Worm (Caenorhabditis elegans) whole organism, L2 larva: Measurements from ENCODE around the gene F23F1.6.

ENCODE experiments used
- C34F6.9 ChIP-seq: fragments of 150-350 bp; optimal IDR thresholded peaks from 2 replicates; lab custom pipeline; 2014; ENCODE audit warnings: missing biosample characterization, missing genetic modification characterization
- F13H6.1 ChIP-seq: sonication (generic microtip); optimal IDR thresholded peaks from 2 replicates; lab custom pipeline; 2016; ENCODE audit warnings: missing genetic modification characterization, missing compliant biosample characterization
- alr-1 ChIP-seq: fragments of 150-350 bp; optimal IDR thresholded peaks from 2 replicates; lab custom pipeline; 2014; ENCODE audit warnings: missing biosample characterization, missing genetic modification characterization
- ama-1 ChIP-seq: fragments of 150-350 bp; optimal IDR thresholded peaks from 2 replicates; lab custom pipeline; 2018; ENCODE audit warnings: inconsistent platforms
- blmp-1 ChIP-seq: sonication (generic microtip); optimal IDR thresholded peaks from 2 replicates; lab custom pipeline; 2017; ENCODE audit warnings: missing genetic modification characterization, mild to moderate bottlenecking, missing compliant biosample characterization, antibody characterized with exemption, moderate library complexity; ENCODE audit not compliant: insufficient read depth
- ceh-16 ChIP-seq: fragments of 150-350 bp; optimal IDR thresholded peaks from 2 replicates; lab custom pipeline; 2014; ENCODE audit warnings: missing biosample characterization, missing genetic modification characterization
- ceh-82 ChIP-seq: fragments of 150-350 bp; optimal IDR thresholded peaks from 2 replicates; lab custom pipeline; 2014; ENCODE audit warnings: missing biosample characterization, missing genetic modification characterization
- crh-2 ChIP-seq: sonication (generic microtip); optimal IDR thresholded peaks from 2 replicates; lab custom pipeline; 2017; ENCODE audit warnings: missing biosample characterization, missing genetic modification characterization
- egl-27 ChIP-seq: sonication (generic microtip); optimal IDR thresholded peaks from 3 replicates; lab custom pipeline; 2017; ENCODE audit warnings: missing biosample characterization, missing genetic modification reagents, missing genetic modification characterization
- elt-1 ChIP-seq: fragments of 150-350 bp; optimal IDR thresholded peaks from 2 replicates; lab custom pipeline; 2014; ENCODE audit warnings: missing biosample characterization, missing genetic modification characterization
- elt-3 ChIP-seq: sonication (generic microtip); optimal IDR thresholded peaks from 2 replicates; lab custom pipeline; 2017; ENCODE audit warnings: missing biosample characterization, missing genetic modification characterization
- fos-1 ChIP-seq: fragments of 150-350 bp; optimal IDR thresholded peaks from 2 replicates; lab custom pipeline; 2014; ENCODE audit warnings: missing biosample characterization, missing genetic modification characterization
- gmeb-1 ChIP-seq: fragments of 150-350 bp; optimal IDR thresholded peaks from 2 replicates; lab custom pipeline; 2014; ENCODE audit warnings: missing biosample characterization, missing genetic modification characterization
- lin-13 ChIP-seq: fragments of 150-350 bp; optimal IDR thresholded peaks from 2 replicates; lab custom pipeline; 2014; ENCODE audit warnings: missing biosample characterization, missing genetic modification reagents, missing genetic modification characterization
- lin-39 ChIP-seq: fragments of 150-350 bp; optimal IDR thresholded peaks from 2 replicates; lab custom pipeline; 2014; ENCODE audit warnings: missing biosample characterization, missing genetic modification reagents, missing genetic modification characterization
- lsy-2 ChIP-seq, 2 experiments: fragments of 150-350 bp in 1 of 2; sonication (generic microtip) in 1 of 2; optimal IDR thresholded peaks; 2 replicates each; lab custom pipeline; 2014 to 2017; ENCODE audit warnings: missing biosample characterization in 2 of 2, missing genetic modification characterization in 2 of 2
- mab-5 ChIP-seq: fragments of 150-350 bp; optimal IDR thresholded peaks from 2 replicates; lab custom pipeline; 2014; ENCODE audit warnings: missing biosample characterization, missing genetic modification characterization
- nhr-10 ChIP-seq: sonication (generic microtip); optimal IDR thresholded peaks from 2 replicates; lab custom pipeline; 2017; ENCODE audit warnings: missing biosample characterization, missing genetic modification characterization
- nhr-12 ChIP-seq: fragments of 150-350 bp; optimal IDR thresholded peaks from 2 replicates; lab custom pipeline; 2014; ENCODE audit warnings: missing biosample characterization, missing genetic modification characterization
- nhr-129 ChIP-seq: fragments of 150-350 bp; optimal IDR thresholded peaks from 2 replicates; lab custom pipeline; 2014; ENCODE audit warnings: missing biosample characterization, missing genetic modification characterization
- nhr-21 ChIP-seq: fragments of 150-350 bp; optimal IDR thresholded peaks from 2 replicates; lab custom pipeline; 2014; ENCODE audit warnings: missing biosample characterization, missing genetic modification characterization
- nhr-23 ChIP-seq: fragments of 150-350 bp; optimal IDR thresholded peaks from 2 replicates; lab custom pipeline; 2014; ENCODE audit warnings: missing biosample characterization, missing genetic modification reagents, missing genetic modification characterization
- nhr-237 ChIP-seq: fragments of 150-350 bp; optimal IDR thresholded peaks from 2 replicates; lab custom pipeline; 2014; ENCODE audit warnings: missing biosample characterization, missing genetic modification characterization
- nhr-25 ChIP-seq: fragments of 150-350 bp; sonication (generic microtip); optimal IDR thresholded peaks from 3 replicates; lab custom pipeline; 2014; ENCODE audit warnings: missing biosample characterization, missing genetic modification characterization
- nhr-6 ChIP-seq: fragments of 150-350 bp; optimal IDR thresholded peaks from 2 replicates; lab custom pipeline; 2014; ENCODE audit warnings: missing biosample characterization, missing genetic modification characterization
- nhr-77 ChIP-seq: fragments of 150-350 bp; optimal IDR thresholded peaks from 2 replicates; lab custom pipeline; 2014; ENCODE audit warnings: missing biosample characterization, missing genetic modification characterization
- peb-1 ChIP-seq: fragments of 150-350 bp; optimal IDR thresholded peaks from 2 replicates; lab custom pipeline; 2014; ENCODE audit warnings: missing biosample characterization, missing genetic modification characterization
- sem-4 ChIP-seq: fragments of 150-350 bp; optimal IDR thresholded peaks from 2 replicates; lab custom pipeline; 2014; ENCODE audit warnings: missing biosample characterization, missing genetic modification reagents, missing genetic modification characterization
- skn-1 ChIP-seq: sonication (generic microtip); optimal IDR thresholded peaks from 2 replicates; lab custom pipeline; 2017; ENCODE audit warnings: missing biosample characterization, missing genetic modification characterization
- sma-9 ChIP-seq, 2 experiments: fragments of 150-350 bp in 1 of 2; sonication (generic microtip) in 1 of 2; optimal IDR thresholded peaks; 2 replicates each; lab custom pipeline; 2014 to 2016; ENCODE audit warnings: missing genetic modification characterization in 2 of 2, mild to moderate bottlenecking in 1 of 2, missing biosample characterization in 1 of 2, missing compliant biosample characterization in 1 of 2, missing genetic modification reagents in 1 of 2, moderate library complexity in 1 of 2
- snpc-4 ChIP-seq: fragments of 150-350 bp; optimal IDR thresholded peaks from 2 replicates; lab custom pipeline; 2014; ENCODE audit warnings: missing biosample characterization, missing genetic modification characterization
- unc-39 ChIP-seq: fragments of 150-350 bp; optimal IDR thresholded peaks from 2 replicates; lab custom pipeline; 2014; ENCODE audit warnings: missing biosample characterization, missing genetic modification characterization
- unc-55 ChIP-seq: fragments of 150-350 bp; sonication (generic microtip); optimal IDR thresholded peaks from 3 replicates; lab custom pipeline; 2014; ENCODE audit warnings: missing biosample characterization, missing genetic modification reagents, missing genetic modification characterization
- ztf-1 ChIP-seq: fragments of 200-800 bp; sonication (Bioruptor generic); conservative IDR thresholded peaks from 2 replicates; pipeline ENCODE4 v1.3.6; 2022; ENCODE audit warnings: missing genetic modification characterization, missing compliant biosample characterization
- ztf-11 ChIP-seq: sonication (generic microtip); optimal IDR thresholded peaks from 2 replicates; lab custom pipeline; 2017; ENCODE audit warnings: missing biosample characterization, missing genetic modification characterization
- ztf-4 ChIP-seq: fragments of 150-350 bp; optimal IDR thresholded peaks from 2 replicates; lab custom pipeline; 2014; ENCODE audit warnings: missing biosample characterization, missing genetic modification characterization

F23F1.6 gene

ce11 chrII:41914-42313 lies 4.8 kb upstream of the F23F1.6 start, which contains the start of gene F23F1.10:
F23F1.10 (minus strand) TSS chrII:41982.
- no peak for TF ChIP-seq skn-1 (tag; lab: Kevin White, UChicago)
- no peak for TF ChIP-seq unc-39 (tag; lab: Kevin White, UChicago)
- no peak for TF ChIP-seq lin-13 (GFP tag; lab: Kevin White, UChicago)
- no peak for TF ChIP-seq gmeb-1 (tag; lab: Kevin White, UChicago)
- no peak for TF ChIP-seq ztf-11 (tag; lab: Kevin White, UChicago)
- TF ChIP-seq ceh-82 (tag; lab: Kevin White, UChicago) = no peak
- TF ChIP-seq ceh-16 (tag; lab: Kevin White, UChicago) = no peak
- TF ChIP-seq, all 48 proteins: peak for 0

DNA sequence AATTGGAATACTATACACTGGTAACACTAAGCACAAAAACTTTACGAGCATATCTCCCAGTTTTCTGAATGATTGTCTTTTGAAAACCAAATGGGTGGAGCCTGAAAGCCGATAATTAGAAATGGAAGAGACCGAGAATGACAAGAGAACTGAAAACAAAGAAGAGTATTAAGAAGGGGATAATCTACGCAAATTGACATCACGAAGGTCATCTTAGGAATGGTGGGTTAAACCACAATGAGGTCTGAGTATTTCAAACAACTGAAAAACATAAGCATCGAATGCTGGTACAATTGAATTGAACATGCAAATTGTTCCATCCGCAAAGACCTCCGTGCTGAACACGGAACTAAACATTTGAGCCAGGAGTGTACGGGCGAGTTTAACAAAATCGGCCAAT lies 2.3 kb upstream of the F23F1.6 start, which contains the start of gene spp-24:
Gene spp-24 (minus strand): TSS at position 101 of the 400 bp plus-strand sequence.
- TF ChIP-seq ceh-82 (tag; lab: Kevin White, UChicago) = no peak
- TF ChIP-seq, all 48 proteins: peak for 0

DNA sequence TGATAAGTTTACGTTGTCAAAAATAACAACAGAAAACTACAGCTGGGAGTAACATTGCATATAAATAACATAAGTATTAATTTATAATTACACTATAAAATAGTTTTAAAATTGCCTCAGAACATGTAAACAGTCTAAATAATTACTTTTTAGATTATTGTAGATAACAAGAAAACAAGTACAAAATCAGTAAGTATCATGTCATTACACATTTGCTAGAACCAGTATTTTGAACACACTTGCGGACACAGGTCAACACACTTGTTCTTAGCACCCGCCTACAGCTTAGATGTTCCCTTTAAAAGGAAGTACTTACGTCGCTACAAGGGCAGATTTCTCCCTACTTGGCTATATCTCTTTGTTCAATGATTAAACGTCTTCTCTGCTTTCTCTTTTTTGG lies 3.2 kb downstream of the F23F1.6 start, which contains the start of gene F23F1.2:
Gene F23F1.2 (plus strand): TSS at position 301 of the 400 bp plus-strand sequence.
- TF ChIP-seq ztf-1 (GFP tag; lab: Robert Waterston, UW) (no peak), nhr-77 (tag; lab: Kevin White, UChicago) (no peak), ztf-11 (tag; lab: Kevin White, UChicago) (no peak), nhr-25 (tag; lab: Kevin White, UChicago) (no peak), sma-9 (GFP tag; optimal IDR thresholded peaks at IDR 0.05; lab: Kevin White, UChicago) (no peak), sma-9 (tag; optimal IDR thresholded peaks at IDR 0.05; lab: Kevin White, UChicago) (no peak), ztf-4 (tag; lab: Kevin White, UChicago) (no peak), nhr-237 (tag; lab: Kevin White, UChicago) (no peak), nhr-23 (tag; lab: Kevin White, UChicago) (no peak), nhr-6 (no peak), ama-1 (no peak), blmp-1 (tag; lab: Kevin White, UChicago) (no peak), nhr-10 (no peak), fos-1 (tag; lab: Kevin White, UChicago) (no peak), lsy-2 (tag; optimal IDR thresholded peaks at IDR 0.05; lab: Kevin White, UChicago) (no peak), egl-27 (tag; lab: Kevin White, UChicago) (no peak), lin-13 (GFP tag; lab: Kevin White, UChicago) (no peak), C34F6.9 (tag; lab: Kevin White, UChicago) (no peak), nhr-12 (tag; lab: Kevin White, UChicago) (no peak), ceh-16 (tag; lab: Kevin White, UChicago) (no peak)

DNA sequence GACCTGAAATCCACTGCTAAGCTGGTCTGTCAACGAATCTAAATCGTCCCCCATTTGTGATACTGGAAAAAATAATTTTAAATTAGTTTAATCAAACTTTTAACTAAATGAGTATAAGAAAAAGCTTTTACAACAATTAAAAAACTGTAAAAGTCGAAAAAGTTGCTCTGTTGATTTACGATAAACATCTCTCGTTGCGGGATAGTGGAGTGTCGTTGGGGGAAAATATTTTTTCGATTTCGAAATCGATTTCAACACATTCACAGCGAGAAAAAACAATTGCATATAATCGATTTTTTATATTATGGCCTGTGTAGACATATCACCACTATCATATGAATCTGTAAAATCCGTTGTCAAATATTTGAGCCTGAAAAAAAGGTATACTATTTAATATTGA lies 5.6 kb downstream of the F23F1.6 start, which contains the start of the genes F23F1.5 and fbxc-54:
Gene F23F1.5 (minus strand): TSS at position 64 of the 400 bp plus-strand sequence.
Gene fbxc-54 (plus strand): TSS at position 199 of the 400 bp plus-strand sequence.
- TF ChIP-seq C34F6.9 (tag; lab: Kevin White, UChicago) (peak; percentile 49), nhr-129 (tag; lab: Kevin White, UChicago) (peak; percentile 19), unc-55 (peak; percentile 80), lsy-2 (tag; optimal IDR thresholded peaks at IDR 0.05; lab: Kevin White, UChicago) (peak in 1 of 2 experiments; percentile 54), nhr-6 (peak; percentile 88), gmeb-1 (tag; lab: Kevin White, UChicago) (no peak), crh-2 (peak; percentile 15), alr-1 (no peak)

- TF ChIP-seq nhr-6 = peak; percentile 91
- TF ChIP-seq ceh-82 (tag; lab: Kevin White, UChicago) = no peak
- no peak for TF ChIP-seq ztf-1 (GFP tag; lab: Robert Waterston, UW)
These were observed 7.5 kb downstream of the F23F1.6 start for ce11 chrII:29578-29977.

ce11 chrII:28283-28682 lies 8.8 kb downstream of the F23F1.6 start, which contains the start of gene F23F1.4:
F23F1.4 (minus strand) TSS chrII:28423.
- TF ChIP-seq elt-3 (tag; lab: Kevin White, UChicago) (no peak), nhr-25 (tag; lab: Kevin White, UChicago) (peak; percentile 53), nhr-6 (peak; percentile 85)
- TF ChIP-seq, all 48 proteins: peak for 2

DNA sequence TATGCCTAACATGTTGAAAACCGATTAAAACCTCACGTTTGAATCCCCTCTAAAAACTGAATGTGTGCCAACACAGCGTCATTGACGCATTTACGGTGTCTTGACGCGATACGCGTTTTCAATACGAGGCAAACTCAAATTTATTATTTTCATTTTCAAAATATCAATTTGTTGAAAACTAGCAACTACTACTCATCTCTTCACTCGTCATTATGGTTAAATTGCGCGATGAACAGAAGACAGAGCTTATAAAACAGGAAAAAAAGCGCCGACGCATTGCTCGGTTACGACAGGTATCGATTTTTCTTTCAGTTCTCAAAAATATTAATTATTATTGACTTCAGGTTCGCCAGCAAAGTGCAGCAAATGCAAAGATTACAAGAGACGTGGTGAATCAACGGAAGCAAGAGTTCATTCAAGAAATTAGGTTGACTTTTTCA lies 12.5 kb downstream of the F23F1.6 start, which contains the start of gene enee-1:
Gene enee-1 (plus strand): TSS at position 108 of the 440 bp plus-strand sequence.
- TF ChIP-seq nhr-12 (tag; lab: Kevin White, UChicago) = no peak
- TF ChIP-seq nhr-21 (tag; lab: Kevin White, UChicago) = peak; percentile 94
- peak; percentile 99 for TF ChIP-seq nhr-6
- peak; percentile 4 for TF ChIP-seq egl-27 (tag; lab: Kevin White, UChicago)
- TF ChIP-seq nhr-77 (tag; lab: Kevin White, UChicago) = peak; percentile 18
- TF ChIP-seq sem-4 (tag; lab: Kevin White, UChicago) = no peak
- peak; percentile 18 for TF ChIP-seq elt-1 (tag; lab: Kevin White, UChicago)
- peak; percentile 78 for TF ChIP-seq F13H6.1 (tag; lab: Kevin White, UChicago)
- TF ChIP-seq crh-2 = peak; percentile 94
- peak; percentile 77 for TF ChIP-seq mab-5 (tag; lab: Kevin White, UChicago)
- TF ChIP-seq lin-39 = no peak
- peak; percentile 74 for TF ChIP-seq nhr-10
- peak; percentile 91 for TF ChIP-seq nhr-129 (tag; lab: Kevin White, UChicago)
- peak; percentile 48 for TF ChIP-seq snpc-4
- peak; percentile 50 for TF ChIP-seq fos-1 (tag; lab: Kevin White, UChicago)
- TF ChIP-seq unc-55 = peak; percentile 97
- peak; percentile 87 for TF ChIP-seq ama-1
- TF ChIP-seq lsy-2 (tag; optimal IDR thresholded peaks at IDR 0.05; lab: Kevin White, UChicago) = peak; percentile 83 to 93
- no peak for TF ChIP-seq nhr-237 (tag; lab: Kevin White, UChicago)
- TF ChIP-seq lin-13 (GFP tag; lab: Kevin White, UChicago) = peak; percentile 91
- no peak for TF ChIP-seq peb-1 (tag; lab: Kevin White, UChicago)
- TF ChIP-seq ceh-82 (tag; lab: Kevin White, UChicago) = peak; percentile 67
